In genomic region chr2L:1668616-1669020, dm6 we compare ENCODE assay signal across 4 fruit fly cellular contexts.
TF ChIP-seq lines count a peak whose summit lies in the region.

No protein-coding gene starts in this region.

- TF ChIP-seq CTCF in whole organism, embryonic (GFP tag; optimal IDR thresholded peaks at IDR 0.05; lab: Kevin White, UChicago), result no peak

TF ChIP-seq in whole organism, embryonic, 481 proteins besides CTCF, POLR2A, EP300 and RAD21:
- TF ChIP-seq CG1792 (GFP tag; optimal IDR thresholded peaks at IDR 0.05; lab: Kevin White, UChicago), result no peak
- peak; percentile 32 for TF ChIP-seq lbe (GFP tag; optimal IDR thresholded peaks at IDR 0.05; lab: Kevin White, UChicago)
- TF ChIP-seq nom (GFP tag; optimal IDR thresholded peaks at IDR 0.05; lab: Kevin White, UChicago), result peak; percentile 13

TF ChIP-seq in whole organism, prepupa, 60 proteins besides CTCF, POLR2A, EP300 and RAD21 (continues in another document):
- TF ChIP-seq dsx (GFP tag; optimal IDR thresholded peaks at IDR 0.05; lab: Kevin White, UChicago; ENCODE audit: poor library complexity, severe bottlenecking), result no peak
- 0 out of 3 replicates have a peak, but pooled peaks have one; percentile 40 for TF ChIP-seq eg (GFP tag; IDR thresholded peaks at IDR 0.05; lab: Robert Waterston, UW)
- TF ChIP-seq fd59A (GFP tag; optimal IDR thresholded peaks at IDR 0.05; lab: Kevin White, UChicago), result no peak
- no peak for TF ChIP-seq CG3919 (GFP tag; optimal IDR thresholded peaks at IDR 0.05; lab: Kevin White, UChicago)
- TF ChIP-seq Sox102F (GFP tag; optimal IDR thresholded peaks at IDR 0.05; lab: Kevin White, UChicago), result peak; percentile 58
- TF ChIP-seq Hr4 (GFP tag; optimal IDR thresholded peaks at IDR 0.05; lab: Kevin White, UChicago), result no peak
- TF ChIP-seq spab (GFP tag; optimal IDR thresholded peaks at IDR 0.05; lab: Kevin White, UChicago), result no peak
- no peak for TF ChIP-seq CG11762 (GFP tag; optimal IDR thresholded peaks at IDR 0.05; lab: Kevin White, UChicago; ENCODE audit: insufficient read depth)
- no peak for TF ChIP-seq Lpt (GFP tag; optimal IDR thresholded peaks at IDR 0.05; lab: Kevin White, UChicago)
- TF ChIP-seq CG9139 (GFP tag; optimal IDR thresholded peaks at IDR 0.05; lab: Kevin White, UChicago), result no peak
- TF ChIP-seq Blimp-1 (GFP tag; optimal IDR thresholded peaks at IDR 0.05; lab: Kevin White, UChicago), result peak; percentile 32
- no peak for TF ChIP-seq CG7368 (GFP tag; optimal IDR thresholded peaks at IDR 0.05; lab: Kevin White, UChicago)
- TF ChIP-seq Eip93F (GFP tag; optimal IDR thresholded peaks at IDR 0.05; lab: Kevin White, UChicago), result no peak
- no peak for TF ChIP-seq Ets96B (tag; optimal IDR thresholded peaks at IDR 0.05; lab: Kevin White, UChicago)
- TF ChIP-seq CG4318 (GFP tag; optimal IDR thresholded peaks at IDR 0.05; lab: Kevin White, UChicago), result no peak
- TF ChIP-seq CG16779 (tag; optimal IDR thresholded peaks at IDR 0.05; lab: Kevin White, UChicago), result no peak
- TF ChIP-seq CG1621 (tag; optimal IDR thresholded peaks at IDR 0.05; lab: Kevin White, UChicago), result no peak
- TF ChIP-seq pdm3 (GFP tag; optimal IDR thresholded peaks at IDR 0.05; lab: Kevin White, UChicago), result peak; percentile 4
- no peak for TF ChIP-seq Sox15 (GFP tag; optimal IDR thresholded peaks at IDR 0.05; lab: Kevin White, UChicago)
- no peak for TF ChIP-seq CG11902 (GFP tag; optimal IDR thresholded peaks at IDR 0.05; lab: Kevin White, UChicago)
- no peak for TF ChIP-seq Smox (GFP tag; optimal IDR thresholded peaks at IDR 0.05; lab: Kevin White, UChicago)
- TF ChIP-seq Eip78C (GFP tag; lab: Kevin White, UChicago), result peak; percentile 26
- peak; percentile 61 for TF ChIP-seq cyc (GFP tag; optimal IDR thresholded peaks at IDR 0.05; lab: Kevin White, UChicago)
- no peak for TF ChIP-seq fkh (GFP tag; optimal IDR thresholded peaks at IDR 0.05; lab: Kevin White, UChicago)
- TF ChIP-seq CG31627 (GFP tag; optimal IDR thresholded peaks at IDR 0.05; lab: Kevin White, UChicago), result peak; percentile 61
- peak; percentile 49; the same call in 1 of the 3 replicates for TF ChIP-seq CG6163 (GFP tag; IDR thresholded peaks at IDR 0.05; lab: Robert Waterston, UW)
- TF ChIP-seq dac (GFP tag; optimal IDR thresholded peaks at IDR 0.05; lab: Kevin White, UChicago), result no peak
- TF ChIP-seq CG6854 (GFP tag; optimal IDR thresholded peaks at IDR 0.05; lab: Kevin White, UChicago), result peak; percentile 21
- TF ChIP-seq Eip75B (GFP tag; optimal IDR thresholded peaks at IDR 0.05; lab: Kevin White, UChicago), result no peak
- TF ChIP-seq CG6808 (GFP tag; optimal IDR thresholded peaks at IDR 0.05; lab: Kevin White, UChicago), result no peak

TF ChIP-seq in whole organism, pupa, 21 proteins besides CTCF, POLR2A, EP300 and RAD21:
- TF ChIP-seq CG34367 (tag; optimal IDR thresholded peaks at IDR 0.05; lab: Kevin White, UChicago) (no peak), fd96Ca (GFP tag; IDR thresholded peaks at IDR 0.05; lab: Robert Waterston, UW) (no peak), Snoo (tag; optimal IDR thresholded peaks at IDR 0.05; lab: Kevin White, UChicago) (peak; percentile 20)

TF ChIP-seq in whole organism, wandering third instar larva, 38 proteins besides CTCF, POLR2A, EP300 and RAD21:
- TF ChIP-seq lola (GFP tag; optimal IDR thresholded peaks at IDR 0.05; lab: Kevin White, UChicago), result no peak
- TF ChIP-seq psq (GFP tag; optimal IDR thresholded peaks at IDR 0.05; lab: Kevin White, UChicago), result peak; percentile 92
- peak; percentile 62 for TF ChIP-seq dmrt93B (GFP tag; optimal IDR thresholded peaks at IDR 0.05; lab: Kevin White, UChicago)
- no peak for TF ChIP-seq sv (GFP tag; optimal IDR thresholded peaks at IDR 0.05; lab: Kevin White, UChicago)
- TF ChIP-seq CG32264 (GFP tag; optimal IDR thresholded peaks at IDR 0.05; lab: Kevin White, UChicago), result peak; percentile 11
- TF ChIP-seq Dfd (GFP tag; optimal IDR thresholded peaks at IDR 0.05; lab: Kevin White, UChicago), result no peak
- TF ChIP-seq Sp1 (GFP tag; optimal IDR thresholded peaks at IDR 0.05; lab: Kevin White, UChicago), result peak; percentile 64
- TF ChIP-seq N (GFP tag; optimal IDR thresholded peaks at IDR 0.05; lab: Kevin White, UChicago), result peak; percentile 1
- peak; percentile 42 for TF ChIP-seq Jra (GFP tag; optimal IDR thresholded peaks at IDR 0.05; lab: Kevin White, UChicago)
- no peak for TF ChIP-seq pan (optimal IDR thresholded peaks at IDR 0.05; lab: Kevin White, UChicago)
- peak; percentile 64 for TF ChIP-seq sage (GFP tag; optimal IDR thresholded peaks at IDR 0.05; lab: Kevin White, UChicago)
- TF ChIP-seq woc (GFP tag; optimal IDR thresholded peaks at IDR 0.05; lab: Kevin White, UChicago), result peak; percentile 45
- peak; percentile 65 for TF ChIP-seq fru (GFP tag; optimal IDR thresholded peaks at IDR 0.05; lab: Kevin White, UChicago)
- peak; percentile 67 for TF ChIP-seq br (GFP tag; optimal IDR thresholded peaks at IDR 0.05; lab: Kevin White, UChicago)
- TF ChIP-seq foxo (GFP tag; optimal IDR thresholded peaks at IDR 0.05; lab: Kevin White, UChicago), result peak; percentile 20 to 80
- TF ChIP-seq OdsH (GFP tag; optimal IDR thresholded peaks at IDR 0.05; lab: Kevin White, UChicago), result peak; percentile 84
- no peak for TF ChIP-seq dl (GFP tag; optimal IDR thresholded peaks at IDR 0.05; lab: Kevin White, UChicago; ENCODE audit: insufficient read depth in 1 of 2, partially characterized antibody in 2 of 2)
- peak; percentile 21 for TF ChIP-seq CG9705 (GFP tag; optimal IDR thresholded peaks at IDR 0.05; lab: Kevin White, UChicago)
- peak; percentile 70 for TF ChIP-seq Mio (GFP tag; optimal IDR thresholded peaks at IDR 0.05; lab: Kevin White, UChicago)
- TF ChIP-seq brk (GFP tag; optimal IDR thresholded peaks at IDR 0.05; lab: Kevin White, UChicago), result peak; percentile 65
- TF ChIP-seq Myc (optimal IDR thresholded peaks at IDR 0.05; lab: Kevin White, UChicago), result no peak
- TF ChIP-seq Vsx2 (GFP tag; optimal IDR thresholded peaks at IDR 0.05; lab: Kevin White, UChicago; ENCODE audit: partially characterized antibody), result no peak
- no peak for TF ChIP-seq Abd-B (GFP tag; optimal IDR thresholded peaks at IDR 0.05; lab: Kevin White, UChicago)
- TF ChIP-seq jim (GFP tag; optimal IDR thresholded peaks at IDR 0.05; lab: Kevin White, UChicago), result peak; percentile 72
- TF ChIP-seq rgr (GFP tag; optimal IDR thresholded peaks at IDR 0.05; lab: Kevin White, UChicago), result peak; percentile 81
- TF ChIP-seq Dif (GFP tag; optimal IDR thresholded peaks at IDR 0.05; lab: Kevin White, UChicago; ENCODE audit: partially characterized antibody), result no peak
- TF ChIP-seq Hr83 (GFP tag; optimal IDR thresholded peaks at IDR 0.05; lab: Kevin White, UChicago; ENCODE audit: poor library complexity, severe bottlenecking), result peak; percentile 79
- peak; percentile 83 for TF ChIP-seq HLH106 (tag; optimal IDR thresholded peaks at IDR 0.05; lab: Kevin White, UChicago)
- peak; percentile 74 for TF ChIP-seq Hnf4 (GFP tag; optimal IDR thresholded peaks at IDR 0.05; lab: Kevin White, UChicago)
- peak; percentile 83 for TF ChIP-seq h (GFP tag; optimal IDR thresholded peaks at IDR 0.05; lab: Kevin White, UChicago)
- TF ChIP-seq CrebA (GFP tag; optimal IDR thresholded peaks at IDR 0.05; lab: Kevin White, UChicago; ENCODE audit: borderline replicate concordance), result peak; percentile 86
- TF ChIP-seq Rel (GFP tag; optimal IDR thresholded peaks at IDR 0.05; lab: Kevin White, UChicago), result peak; percentile 45
- peak; percentile 43 for TF ChIP-seq Rel (tag; optimal IDR thresholded peaks at IDR 0.05; lab: Kevin White, UChicago)
- no peak for TF ChIP-seq Hr78 (GFP tag; optimal IDR thresholded peaks at IDR 0.05; lab: Kevin White, UChicago)
- no peak for TF ChIP-seq tai (GFP tag; optimal IDR thresholded peaks at IDR 0.05; lab: Kevin White, UChicago)
- no peak for TF ChIP-seq GATAd (GFP tag; optimal IDR thresholded peaks at IDR 0.05; lab: Kevin White, UChicago)
- TF ChIP-seq ey (GFP tag; optimal IDR thresholded peaks at IDR 0.05; lab: Kevin White, UChicago), result peak; percentile 73
TF ChIP-seq in whole organism, wandering third instar larva: peak in this region for 24.

Comparison
In these comparisons a context has a peak if more than half of its experiments do, and no peak if none do; other contexts are left out.
1. Of the 7 proteins assayed by ChIP-seq in both whole organism, embryonic and whole organism, prepupa: peak only in whole organism, embryonic: none; only in whole organism, prepupa: Blimp-1, CG6854, Hr39 and Sox102F; in both: none; in neither: 3.